Worm (Caenorhabditis elegans) whole organism, L4 larva: Measurements from ENCODE around the gene acl-9.
A peak's percentile ranks its signal among the peaks of the same experiment; 100 is the strongest.

Experiments
- T20F7.1 ChIP-seq: fragments of 200-800 bp; sonication (Bioruptor generic); optimal IDR thresholded peaks from 2 replicates; lab custom pipeline; 2018; ENCODE audit warnings: mild to moderate bottlenecking, missing genetic modification characterization, missing compliant biosample characterization
- Y5F2A.4 ChIP-seq: fragments of 200-800 bp; sonication (Bioruptor generic); optimal IDR thresholded peaks from 2 replicates; lab custom pipeline; 2018; ENCODE audit warnings: mild to moderate bottlenecking, missing genetic modification characterization, missing compliant biosample characterization
- daf-8 ChIP-seq: fragments of 200-800 bp; sonication (Bioruptor generic); IDR thresholded peaks from 2 replicates; pipeline ENCODE4 v1.3.6; 2022; ENCODE audit warnings: missing genetic modification characterization, missing compliant biosample characterization
- mdl-1 ChIP-seq, 2 experiments: fragments of 150-350 bp in 1 of 2; sonication (generic microtip) in 1 of 2; optimal IDR thresholded peaks; 2 replicates each; lab custom pipeline; 2014 to 2017; ENCODE audit warnings: missing biosample characterization in 2 of 2, missing genetic modification characterization in 2 of 2
- nhr-42 ChIP-seq: fragments of 200-800 bp; sonication (Bioruptor generic); IDR thresholded peaks from 2 replicates; pipeline ENCODE4 v1.3.6; 2022; ENCODE audit warnings: missing genetic modification characterization, missing compliant biosample characterization
- nhr-6 ChIP-seq: fragments of 150-350 bp; optimal IDR thresholded peaks from 2 replicates; lab custom pipeline; 2014; ENCODE audit warnings: missing biosample characterization, missing genetic modification characterization
- tag-97 ChIP-seq: fragments of 200-800 bp; sonication (Bioruptor generic); IDR thresholded peaks from 2 replicates; pipeline ENCODE4 v1.3.6; 2022; ENCODE audit warnings: missing genetic modification characterization, missing compliant biosample characterization
- unc-62 ChIP-seq, 3 experiments: fragments of 150-350 bp in 1 of 3; sonication (generic microtip); optimal IDR thresholded peaks in 2 of 3; peaks in 1 of 3; 1 replicate in 1 of 3; 2 replicates in 2 of 3; lab custom pipeline; 2014 to 2017; ENCODE audit warnings: missing biosample characterization in 3 of 3, missing genetic modification characterization in 3 of 3, missing genetic modification reagents in 3 of 3, missing genotype in 1 of 3

Gene acl-9

ce11 chrV:6504131-6504827 lies 51.3 kb downstream of the acl-9 start, which contains the start of gene moc-2:
moc-2 (minus strand) TSS chrV:6504181.
- TF ChIP-seq Y5F2A.4 (GFP tag; lab: Kevin White, UChicago) (no peak), daf-8 (GFP tag; lab: Robert Waterston, UW) (no peak), unc-62 (GFP tag; optimal IDR thresholded peaks at IDR 0.05 in 1 of 2; lab: Kevin White, UChicago) (peak in 1 of 2 experiments; percentile 76), unc-62 (tag; optimal IDR thresholded peaks at IDR 0.05; lab: Kevin White, UChicago) (no peak), mdl-1 (tag; optimal IDR thresholded peaks at IDR 0.05; lab: Kevin White, UChicago) (no peak), tag-97 (GFP tag; lab: Robert Waterston, UW) (no peak), T20F7.1 (GFP tag; lab: Kevin White, UChicago) (no peak), nhr-6 (tag; lab: Kevin White, UChicago) (no peak), nhr-42 (GFP tag; lab: Robert Waterston, UW) (no peak)
